Fruit fly (Drosophila melanogaster) S2 (cell line): Measurements from ENCODE around the gene CG45061.

Source experiments
- CG8478 ChIP-seq: fragments of >200 bp; optimal IDR thresholded peaks from 2 replicates; lab custom pipeline; 2018
- CTCF ChIP-seq, 2 experiments: fragments of >200 bp; optimal IDR thresholded peaks; 2 replicates each; lab custom pipeline; 2018

DNA sequence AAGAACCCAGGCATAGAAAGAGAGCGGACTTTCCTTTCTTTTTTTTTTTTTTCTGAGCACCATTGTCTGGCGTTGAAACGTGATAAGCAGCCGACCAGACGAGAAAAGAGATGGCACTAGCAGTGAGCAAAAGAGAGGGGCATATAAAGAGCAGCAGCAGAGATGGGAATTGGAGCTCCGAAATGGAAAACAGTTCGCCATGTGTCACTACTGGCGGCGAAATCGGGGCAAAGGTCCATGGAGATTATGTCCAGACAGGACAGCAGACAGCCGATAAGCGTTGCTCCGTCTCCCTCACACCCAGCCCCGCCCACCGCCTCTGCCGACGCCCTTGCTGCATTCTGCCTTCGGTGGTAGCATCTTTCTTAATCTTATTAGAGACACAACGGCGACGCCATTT lies 38.5 kb downstream of the CG45061 start:
- no peak for TF ChIP-seq CTCF (optimal IDR thresholded peaks at IDR 0.05; lab: Kevin White, UChicago)
- TF ChIP-seq CG8478 (lab: Kevin White, UChicago): no peak
